Worm (Caenorhabditis elegans): ENCODE measurements around the gene mans-3.

DNA sequence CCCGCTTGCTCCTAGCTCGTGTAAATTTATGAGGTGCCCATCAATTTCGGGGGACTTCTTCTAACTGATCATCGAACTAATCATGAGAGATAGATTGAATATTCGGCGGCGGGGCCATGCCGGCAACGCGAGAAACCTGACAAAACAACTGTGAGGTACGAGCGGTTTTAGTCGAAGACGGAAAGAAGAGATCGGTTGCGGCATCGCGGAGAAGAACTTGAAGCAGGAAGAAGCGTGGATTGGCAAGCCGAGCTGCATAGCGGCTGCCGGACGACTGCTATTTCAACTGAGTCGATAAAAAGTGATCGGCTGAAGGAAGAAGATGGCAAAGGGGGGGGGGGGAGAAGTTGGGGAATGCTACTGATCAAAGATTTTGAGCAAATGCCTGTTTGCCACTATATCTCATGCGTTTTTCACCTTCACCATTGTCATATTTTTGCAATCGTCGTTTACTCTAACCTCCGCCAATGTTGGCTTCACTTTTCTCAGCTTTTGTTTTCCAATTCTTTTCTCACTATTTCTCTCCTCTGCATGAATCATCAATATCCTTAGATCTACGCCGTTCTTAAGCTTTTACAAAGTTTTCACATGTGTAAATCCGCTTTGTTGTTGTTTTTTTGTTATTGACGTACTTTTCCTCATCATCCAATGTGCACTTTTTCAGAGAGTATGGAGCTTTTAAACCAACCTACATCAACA is 30.4 kb downstream of the mans-3 start, which contains the start of gene pqn-62:
- TF ChIP-seq Y105C5A.15 (GFP tag; IDR thresholded peaks at IDR 0.05) (no peak), dmd-6 (GFP tag; IDR thresholded peaks at IDR 0.05) (no peak), mes-2 (tag; optimal IDR thresholded peaks at IDR 0.05; ENCODE audit: poor library complexity, severe bottlenecking) (no peak), ama-1 (optimal IDR thresholded peaks at IDR 0.05) (no peak), daf-19 (GFP tag; conservative IDR thresholded peaks at IDR 0.05) (no peak)

Data from whole organism, L4 larva.